Fruit fly (Drosophila melanogaster) whole organism, embryonic: ENCODE data around the gene crm.
A peak's percentile ranks its signal among the peaks of the same experiment; 100 is the strongest.

Experiments
- C15 ChIP-seq: fragments of 200-800 bp; sonication (Bioruptor generic); IDR thresholded peaks from 3 replicates; pipeline ENCODE4 v1.3.6; 2022; ENCODE audit warnings: missing biosample characterization, missing genetic modification characterization
- CG10274 ChIP-seq: fragments of 200-800 bp; sonication (Bioruptor generic); optimal IDR thresholded peaks from 3 replicates; lab custom pipeline; 2017; ENCODE audit warnings: missing biosample characterization, mild to moderate bottlenecking, missing genetic modification characterization
- CG11085 ChIP-seq: fragments of 200-800 bp; sonication (Bioruptor generic); IDR thresholded peaks from 2 replicates; pipeline ENCODE4 v1.3.6; 2022; ENCODE audit warnings: missing biosample characterization, missing genetic modification characterization
- CG12299 ChIP-seq: fragments of 200-800 bp; sonication (Bioruptor generic); optimal IDR thresholded peaks from 2 replicates; lab custom pipeline; 2018; ENCODE audit warnings: missing biosample characterization, mild to moderate bottlenecking, missing genetic modification characterization
- CG12391 ChIP-seq: fragments of 200-800 bp; sonication (Bioruptor generic); optimal IDR thresholded peaks from 3 replicates; lab custom pipeline; 2018; ENCODE audit warnings: missing biosample characterization, mild to moderate bottlenecking, missing genetic modification characterization, moderate library complexity
- CG12942 ChIP-seq: fragments of 200-800 bp; sonication (Bioruptor generic); optimal IDR thresholded peaks from 3 replicates; lab custom pipeline; 2016; ENCODE audit warnings: missing biosample characterization, missing genetic modification characterization
- CG13894 ChIP-seq: fragments of 200-800 bp; sonication (Bioruptor generic); optimal IDR thresholded peaks from 3 replicates; lab custom pipeline; 2018; ENCODE audit warnings: missing biosample characterization, mild to moderate bottlenecking, missing genetic modification characterization, moderate library complexity
- CG14710 ChIP-seq: fragments of 200-800 bp; sonication (Bioruptor generic); optimal IDR thresholded peaks from 3 replicates; lab custom pipeline; 2019; ENCODE audit warnings: missing biosample characterization, mild to moderate bottlenecking, missing genetic modification characterization, moderate library complexity
- CG17802 ChIP-seq: fragments of 200-800 bp; sonication (Bioruptor generic); optimal IDR thresholded peaks from 2 replicates; lab custom pipeline; 2018; ENCODE audit warnings: missing biosample characterization, mild to moderate bottlenecking, missing genetic modification characterization, moderate library complexity
- CG30020 ChIP-seq: fragments of 200-800 bp; optimal IDR thresholded peaks from 2 replicates; lab custom pipeline; 2019; ENCODE audit warnings: missing biosample characterization, mild to moderate bottlenecking, missing genetic modification characterization, moderate library complexity
- CG30431 ChIP-seq: fragments of 200-800 bp; sonication (Bioruptor generic); optimal IDR thresholded peaks from 2 replicates; lab custom pipeline; 2017; ENCODE audit warnings: missing biosample characterization, missing genetic modification characterization
- CG4360 ChIP-seq: fragments of 200-800 bp; sonication (Bioruptor generic); IDR thresholded peaks from 2 replicates; pipeline ENCODE4 v1.3.6; 2022; ENCODE audit warnings: missing biosample characterization, missing genetic modification characterization
- CG6654 ChIP-seq: fragments of 200-800 bp; sonication (Bioruptor generic); optimal IDR thresholded peaks from 2 replicates; lab custom pipeline; 2017; ENCODE audit warnings: missing biosample characterization, mild to moderate bottlenecking, missing genetic modification characterization
- CG7963 ChIP-seq: fragments of 200-800 bp; sonication (Bioruptor generic); IDR thresholded peaks from 3 replicates; pipeline ENCODE4 v1.3.6; 2022; ENCODE audit warnings: missing biosample characterization, missing genetic modification characterization; ENCODE audit not compliant: partially characterized antibody
- CG7987 ChIP-seq: fragments of 200-800 bp; sonication (Bioruptor generic); optimal IDR thresholded peaks from 2 replicates; lab custom pipeline; 2018; ENCODE audit warnings: missing biosample characterization, mild to moderate bottlenecking, missing genetic modification characterization, moderate library complexity
- CG9876 ChIP-seq: fragments of 200-800 bp; sonication (Bioruptor generic); optimal IDR thresholded peaks from 2 replicates; lab custom pipeline; 2016; ENCODE audit warnings: missing biosample characterization, missing genetic modification characterization
- Dek ChIP-seq: fragments of 200-800 bp; sonication (Bioruptor generic); optimal IDR thresholded peaks from 3 replicates; lab custom pipeline; 2019; ENCODE audit warnings: missing biosample characterization, mild to moderate bottlenecking, missing genetic modification characterization, moderate library complexity
- Dip3 ChIP-seq: fragments of 200-800 bp; sonication (Bioruptor generic); optimal IDR thresholded peaks from 3 replicates; lab custom pipeline; 2016; ENCODE audit warnings: missing biosample characterization, missing genetic modification characterization
- Doc3 ChIP-seq: fragments of 200-800 bp; sonication (Bioruptor generic); IDR thresholded peaks from 3 replicates; pipeline ENCODE4 v1.3.6; 2022; ENCODE audit warnings: missing biosample characterization, missing genetic modification characterization; ENCODE audit not compliant: partially characterized antibody
- Dref ChIP-seq: fragments of 200-800 bp; sonication (Bioruptor generic); IDR thresholded peaks from 2 replicates; pipeline ENCODE4 v1.3.6; 2022; ENCODE audit warnings: missing biosample characterization, missing genetic modification characterization
- Drgx ChIP-seq: fragments of 200-800 bp; sonication (Bioruptor generic); IDR thresholded peaks from 2 replicates; pipeline ENCODE4 v1.3.6; 2022; ENCODE audit warnings: missing biosample characterization, missing genetic modification characterization
- Ets65A ChIP-seq: fragments of 200-800 bp; sonication (Bioruptor generic); peaks from one replicate; lab custom pipeline; 2016; ENCODE audit warnings: missing biosample characterization, missing genetic modification characterization
- Fer1 ChIP-seq: fragments of 200-800 bp; sonication (Bioruptor generic); optimal IDR thresholded peaks from 2 replicates; lab custom pipeline; 2017; ENCODE audit warnings: missing biosample characterization, mild to moderate bottlenecking, missing genetic modification characterization
- HLH4C ChIP-seq: fragments of 200-800 bp; sonication (Bioruptor generic); IDR thresholded peaks from 3 replicates; pipeline ENCODE4 v1.3.6; 2022; ENCODE audit warnings: missing biosample characterization, missing genetic modification characterization; ENCODE audit not compliant: partially characterized antibody
- MBD-R2 ChIP-seq: fragments of 200-800 bp; sonication (Bioruptor generic); IDR thresholded peaks from 2 replicates; pipeline ENCODE4 v1.3.6; 2022; ENCODE audit warnings: missing biosample characterization, missing genetic modification characterization
- Med ChIP-seq: fragments of 200-800 bp; sonication (Bioruptor generic); peaks from one replicate; lab custom pipeline; 2016; ENCODE audit warnings: missing biosample characterization, missing genetic modification characterization, mild to moderate bottlenecking, inconsistent platforms, moderate library complexity
- Meics ChIP-seq: fragments of 200-800 bp; sonication (Bioruptor generic); optimal IDR thresholded peaks from 2 replicates; lab custom pipeline; 2017; ENCODE audit warnings: missing biosample characterization, mild to moderate bottlenecking, missing genetic modification characterization
- NFAT ChIP-seq: fragments of 200-800 bp; sonication (Bioruptor generic); IDR thresholded peaks from 2 replicates; pipeline ENCODE4 v1.3.6; 2022; ENCODE audit warnings: missing biosample characterization, missing genetic modification characterization
- NfI ChIP-seq: fragments of 200-800 bp; sonication (Bioruptor generic); optimal IDR thresholded peaks from 3 replicates; lab custom pipeline; 2018; ENCODE audit warnings: missing biosample characterization, mild to moderate bottlenecking, missing genetic modification characterization, moderate library complexity
- PHDP ChIP-seq: fragments of 200-800 bp; sonication (Bioruptor generic); optimal IDR thresholded peaks from 3 replicates; lab custom pipeline; 2018; ENCODE audit warnings: missing biosample characterization, mild to moderate bottlenecking, missing genetic modification characterization, moderate library complexity
- Scr ChIP-seq: fragments of 200-800 bp; sonication (Bioruptor generic); IDR thresholded peaks from 2 replicates; pipeline ENCODE4 v1.3.6; 2022; ENCODE audit warnings: missing biosample characterization, missing genetic modification characterization; ENCODE audit not compliant: partially characterized antibody
- abd-A ChIP-seq: fragments of 200-800 bp; sonication (Bioruptor generic); optimal IDR thresholded peaks from 3 replicates; lab custom pipeline; 2019; ENCODE audit warnings: missing biosample characterization, mild to moderate bottlenecking, missing genetic modification characterization, moderate library complexity
- bigmax ChIP-seq: fragments of 200-800 bp; sonication (Bioruptor generic); optimal IDR thresholded peaks from 2 replicates; lab custom pipeline; 2018; ENCODE audit warnings: missing biosample characterization, mild to moderate bottlenecking, missing genetic modification characterization
- bsh ChIP-seq, 2 experiments: fragments of 200-800 bp; sonication (Bioruptor generic); optimal IDR thresholded peaks; 2 replicates each; lab custom pipeline; 2017 to 2018; ENCODE audit warnings: mild to moderate bottlenecking in 2 of 2, missing biosample characterization in 2 of 2, missing genetic modification characterization in 2 of 2, moderate library complexity in 1 of 2
- caup ChIP-seq: fragments of 200-800 bp; sonication (Bioruptor generic); optimal IDR thresholded peaks from 3 replicates; lab custom pipeline; 2017; ENCODE audit warnings: missing biosample characterization, mild to moderate bottlenecking, missing genetic modification characterization, moderate library complexity; ENCODE audit not compliant: severe bottlenecking
- gem ChIP-seq: fragments of 200-800 bp; sonication (Bioruptor generic); optimal IDR thresholded peaks from 2 replicates; lab custom pipeline; 2019; ENCODE audit warnings: missing biosample characterization, mild to moderate bottlenecking, missing genetic modification characterization, moderate library complexity
- jumu ChIP-seq: fragments of 200-800 bp; sonication (Bioruptor generic); optimal IDR thresholded peaks from 3 replicates; lab custom pipeline; 2016; ENCODE audit warnings: missing biosample characterization, missing genetic modification characterization
- knrl ChIP-seq: fragments of 200-800 bp; sonication (Bioruptor generic); IDR thresholded peaks from 3 replicates; pipeline ENCODE4 v1.3.6; 2022; ENCODE audit warnings: missing biosample characterization, missing genetic modification characterization; ENCODE audit not compliant: partially characterized antibody
- oc ChIP-seq: fragments of 200-800 bp; sonication (Bioruptor generic); optimal IDR thresholded peaks from 2 replicates; lab custom pipeline; 2018; ENCODE audit warnings: missing biosample characterization, mild to moderate bottlenecking, missing genetic modification characterization, moderate library complexity
- pb ChIP-seq: fragments of 200-800 bp; sonication (Bioruptor generic); optimal IDR thresholded peaks from 3 replicates; lab custom pipeline; 2016; ENCODE audit warnings: missing biosample characterization, missing genetic modification characterization
- psq ChIP-seq: fragments of 200-800 bp; sonication (Bioruptor generic); optimal IDR thresholded peaks from 2 replicates; lab custom pipeline; 2017; ENCODE audit warnings: missing biosample characterization, missing genetic modification characterization
- pzg ChIP-seq: fragments of 200-800 bp; sonication (Bioruptor generic); optimal IDR thresholded peaks from 3 replicates; lab custom pipeline; 2018; ENCODE audit warnings: missing biosample characterization, mild to moderate bottlenecking, missing genetic modification characterization, moderate library complexity
- run ChIP-seq: fragments of 200-800 bp; sonication (Bioruptor generic); optimal IDR thresholded peaks from 3 replicates; lab custom pipeline; 2018; ENCODE audit warnings: missing biosample characterization, mild to moderate bottlenecking, missing genetic modification characterization
- sc ChIP-seq, 3 experiments: fragments of >200 bp in 2 of 3; fragments of 200-800 bp in 1 of 3; sonication (Bioruptor generic) in 1 of 3; optimal IDR thresholded peaks; 2 replicates in 2 of 3; 3 replicates in 1 of 3; lab custom pipeline; 2017; ENCODE audit warnings: mild to moderate bottlenecking in 1 of 3, missing biosample characterization in 1 of 3, missing genetic modification characterization in 1 of 3, missing genetic modification reagents in 1 of 3
- seq ChIP-seq: fragments of 200-800 bp; sonication (Bioruptor generic); IDR thresholded peaks from 2 replicates; pipeline ENCODE4 v1.3.6; 2022; ENCODE audit warnings: missing biosample characterization, missing genetic modification characterization
- sim ChIP-seq: fragments of 200-800 bp; sonication (Bioruptor generic); IDR thresholded peaks from 2 replicates; pipeline ENCODE4 v1.3.6; 2022; ENCODE audit warnings: missing biosample characterization, missing genetic modification characterization
- sob ChIP-seq: fragments of 200-800 bp; sonication (Bioruptor generic); IDR thresholded peaks from 2 replicates; pipeline ENCODE4 v1.3.6; 2022; ENCODE audit warnings: missing biosample characterization, missing genetic modification characterization
- tna ChIP-seq: fragments of 200-800 bp; sonication (Bioruptor generic); IDR thresholded peaks from 2 replicates; pipeline ENCODE4 v1.3.6; 2022; ENCODE audit warnings: missing biosample characterization, missing genetic modification characterization; ENCODE audit not compliant: partially characterized antibody
- vvl ChIP-seq: fragments of 200-800 bp; sonication (Bioruptor generic); IDR thresholded peaks from 2 replicates; pipeline ENCODE4 v1.3.6; 2022; ENCODE audit warnings: missing biosample characterization, missing genetic modification characterization
- yki ChIP-seq: fragments of >200 bp; optimal IDR thresholded peaks from 3 replicates; lab custom pipeline; 2018

The crm gene

dm6 chrX:2743020-2743419 lies 4.4 kb upstream of the crm start:
- TF ChIP-seq CG14710 (tag; lab: Kevin White, UChicago) (no peak), Med (GFP tag; lab: Kevin White, UChicago) (peak; percentile 97), CG6654 (GFP tag; lab: Kevin White, UChicago) (peak; percentile 31), CG9876 (GFP tag; lab: Kevin White, UChicago) (peak; percentile 64), CG17802 (tag; lab: Kevin White, UChicago) (no peak), CG10274 (peak; percentile 65), yki (no peak), CG4360 (GFP tag; lab: Robert Waterston, UW) (no peak), CG7963 (no peak), run (tag; lab: Kevin White, UChicago) (no peak), CG12942 (GFP tag; lab: Kevin White, UChicago) (peak; percentile 44), gem (tag; lab: Kevin White, UChicago) (peak; percentile 84), Fer1 (peak; percentile 86), bsh (GFP tag; optimal IDR thresholded peaks at IDR 0.05; lab: Kevin White, UChicago) (peak in 1 of 2 experiments; percentile 48), caup (peak; percentile 83), sc (optimal IDR thresholded peaks at IDR 0.05; lab: Kevin White, UChicago) (no peak), sc (GFP tag; optimal IDR thresholded peaks at IDR 0.05; lab: Kevin White, UChicago) (no peak), CG13894 (tag; lab: Kevin White, UChicago) (peak; percentile 74), seq (GFP tag; lab: Robert Waterston, UW) (peak; percentile 83), NfI (peak; percentile 80), Dref (GFP tag; lab: Robert Waterston, UW) (peak; percentile 35; the same call in 1 of the 2 replicates), jumu (GFP tag; lab: Kevin White, UChicago) (peak; percentile 84), Dek (tag; lab: Kevin White, UChicago) (peak; percentile 72), C15 (GFP tag; lab: Robert Waterston, UW) (peak; percentile 77; the same call in 2 of the 3 replicates), HLH4C (no peak), abd-A (tag; lab: Kevin White, UChicago) (no peak), pzg (GFP tag; lab: Kevin White, UChicago) (peak; percentile 2), Scr (GFP tag; lab: Robert Waterston, UW) (no peak), CG12299 (tag; lab: Kevin White, UChicago) (peak; percentile 18), tna (GFP tag; lab: Robert Waterston, UW) (no peak), CG7987 (GFP tag; lab: Kevin White, UChicago) (no peak), psq (GFP tag; lab: Kevin White, UChicago) (no peak), NFAT (peak; percentile 86), MBD-R2 (peak; percentile 85), CG11085 (GFP tag; lab: Robert Waterston, UW) (peak; percentile 86), Ets65A (GFP tag; lab: Kevin White, UChicago) (peak; percentile 63), Dip3 (peak; percentile 86), pb (GFP tag; lab: Kevin White, UChicago) (peak; percentile 53), knrl (GFP tag; lab: Robert Waterston, UW) (no peak), oc (no peak), CG30020 (tag; lab: Kevin White, UChicago) (no peak), sob (GFP tag; lab: Robert Waterston, UW) (peak; percentile 93), vvl (GFP tag; lab: Robert Waterston, UW) (peak; percentile 92), bigmax (GFP tag; lab: Kevin White, UChicago) (no peak), sim (GFP tag; lab: Robert Waterston, UW) (peak; percentile 15; the same call in 1 of the 2 replicates), PHDP (tag; lab: Kevin White, UChicago) (peak; percentile 79), CG12391 (tag; lab: Kevin White, UChicago) (peak; percentile 64), Drgx (GFP tag; lab: Robert Waterston, UW) (peak; percentile 64), CG30431 (peak; percentile 56), Doc3 (no peak), Meics (GFP tag; lab: Kevin White, UChicago) (peak; percentile 87)
